Fruit fly (Drosophila melanogaster): ENCODE measurements around the gene TwdlE.

- no peak for TF ChIP-seq dac (GFP tag; optimal IDR thresholded peaks at IDR 0.05)
- TF ChIP-seq esn (GFP tag; optimal IDR thresholded peaks at IDR 0.05) = no peak
- TF ChIP-seq Gug (GFP tag; IDR thresholded peaks at IDR 0.05) = no peak
- no peak for TF ChIP-seq Sox15 (GFP tag; optimal IDR thresholded peaks at IDR 0.05)
- no peak for TF ChIP-seq Lpt (GFP tag; optimal IDR thresholded peaks at IDR 0.05)
- no peak for TF ChIP-seq Met (GFP tag; optimal IDR thresholded peaks at IDR 0.05)
- TF ChIP-seq acj6 (GFP tag; optimal IDR thresholded peaks at IDR 0.05) = no peak
- TF ChIP-seq fd59A (GFP tag; optimal IDR thresholded peaks at IDR 0.05) = no peak
- TF ChIP-seq Ets96B (tag; optimal IDR thresholded peaks at IDR 0.05) = no peak
These were observed 11.2 kb downstream of the TwdlE start for dm6 chr2L:7849472-7849871.

All from whole organism, prepupa.